Fruit fly (Drosophila melanogaster): Measurements from ENCODE around the gene CG13875.

dm6 chr3L:224004-224951 lies 44.6 kb downstream of the CG13875 start:
- TF ChIP-seq lz (GFP tag; optimal IDR thresholded peaks at IDR 0.05): no peak
- no peak for TF ChIP-seq spab (GFP tag; optimal IDR thresholded peaks at IDR 0.05)
- no peak for TF ChIP-seq Blimp-1 (GFP tag; optimal IDR thresholded peaks at IDR 0.05)
- TF ChIP-seq pdm3 (GFP tag; optimal IDR thresholded peaks at IDR 0.05): no peak
- TF ChIP-seq CG15336 (GFP tag; IDR thresholded peaks at IDR 0.05): peak; percentile 8; the same call in 1 of the 2 replicates
- TF ChIP-seq Gug (GFP tag; IDR thresholded peaks at IDR 0.05): no peak
- no peak for TF ChIP-seq CG10631 (GFP tag; optimal IDR thresholded peaks at IDR 0.05)
- TF ChIP-seq OdsH (GFP tag; optimal IDR thresholded peaks at IDR 0.05): no peak
- peak; percentile 59 for TF ChIP-seq Eip78C (GFP tag)
- no peak for TF ChIP-seq Lpt (GFP tag; optimal IDR thresholded peaks at IDR 0.05)
- TF ChIP-seq Sox102F (GFP tag; optimal IDR thresholded peaks at IDR 0.05): no peak
- TF ChIP-seq Hr4 (GFP tag; optimal IDR thresholded peaks at IDR 0.05): no peak
- peak; percentile 80 for TF ChIP-seq svp (GFP tag)
